Worm (Caenorhabditis elegans): ENCODE results near the gene pqn-71.

The pqn-71 gene

DNA sequence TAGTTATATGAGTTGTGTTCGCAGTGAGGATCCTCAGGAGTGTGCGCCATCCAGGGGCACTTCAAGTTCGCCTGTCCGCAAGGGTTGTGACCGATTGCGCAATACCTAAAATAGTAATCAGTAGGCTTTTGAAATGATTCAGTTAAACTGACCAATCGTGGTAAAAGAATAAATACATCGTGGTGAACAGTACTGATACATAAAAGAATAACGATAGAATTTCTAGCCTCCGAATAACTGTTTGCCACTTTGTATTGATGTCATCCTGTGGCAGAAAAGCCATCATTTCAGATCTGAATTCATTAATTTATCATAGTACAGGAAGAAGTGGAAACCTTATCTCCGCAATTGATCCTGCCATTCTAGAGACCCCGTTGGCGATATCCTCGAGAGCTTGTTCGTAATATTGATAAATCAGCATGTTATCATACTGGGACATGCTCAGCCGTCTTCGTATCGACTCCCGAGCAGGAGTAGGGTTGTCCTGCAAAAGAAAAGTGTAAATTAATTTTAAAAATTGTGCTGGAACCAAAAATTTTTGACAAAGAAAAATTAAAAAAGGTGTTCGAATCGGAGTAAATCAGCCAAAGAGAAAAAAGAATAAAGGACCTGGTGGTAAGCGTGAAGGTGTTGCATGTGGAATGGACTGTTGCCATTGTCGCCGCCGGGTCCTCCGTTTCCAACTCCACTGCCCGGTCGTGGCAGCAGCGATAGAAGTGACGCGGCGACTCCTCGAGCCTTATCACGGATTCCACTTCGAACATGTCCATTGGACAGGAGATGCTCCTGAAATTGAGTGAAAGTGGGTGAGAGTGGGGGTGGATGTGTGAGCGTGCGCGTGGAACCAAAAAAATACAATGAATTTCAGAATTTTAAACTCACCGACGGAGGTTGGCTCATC is 47.6 kb downstream of the pqn-71 start (continued):
- TF ChIP-seq mcd-1 (GFP tag; IDR thresholded peaks at IDR 0.05), result peak; percentile 38; the same call in 1 of the 2 replicates
- TF ChIP-seq F10E7.11 (tag; optimal IDR thresholded peaks at IDR 0.05), result peak; percentile 8
- peak; percentile 62 for TF ChIP-seq zfh-2 (GFP tag; conservative IDR thresholded peaks at IDR 0.05)
- TF ChIP-seq aptf-3 (GFP tag; IDR thresholded peaks at IDR 0.05), result no peak
- no peak for TF ChIP-seq B0035.1 (tag; optimal IDR thresholded peaks at IDR 0.05)
- TF ChIP-seq B0336.3 (GFP tag; IDR thresholded peaks at IDR 0.05), result peak; percentile 96
- no peak for TF ChIP-seq mes-4 (tag; optimal IDR thresholded peaks at IDR 0.05)
- no peak; the same call in 1 of the 2 replicates for TF ChIP-seq D2030.7 (GFP tag; IDR thresholded peaks at IDR 0.05)
- no peak for TF ChIP-seq snpc-3.4 (tag; optimal IDR thresholded peaks at IDR 0.05)
- no peak for TF ChIP-seq nfyb-1 (GFP tag; IDR thresholded peaks at IDR 0.05)
- TF ChIP-seq rcor-1 (GFP tag; IDR thresholded peaks at IDR 0.05), result peak; percentile 17; the same call in 1 of the 2 replicates
- no peak for TF ChIP-seq F22D6.2 (tag; optimal IDR thresholded peaks at IDR 0.05)
- TF ChIP-seq ceh-58 (GFP tag; IDR thresholded peaks at IDR 0.05), result 0 out of 2 replicates have a peak, but pooled peaks have one; percentile 27
- 0 out of 2 replicates have a peak, but pooled peaks have one; percentile 65 for TF ChIP-seq hlh-26 (GFP tag; conservative IDR thresholded peaks at IDR 0.05)
- TF ChIP-seq nhr-179 (tag; optimal IDR thresholded peaks at IDR 0.05), result no peak
- TF ChIP-seq egl-44 (GFP tag; IDR thresholded peaks at IDR 0.05), result no peak
- TF ChIP-seq T07F8.4 (tag; optimal IDR thresholded peaks at IDR 0.05), result no peak
- no peak for TF ChIP-seq bed-1 (GFP tag; IDR thresholded peaks at IDR 0.05)
- no peak for TF ChIP-seq egrh-3 (GFP tag; IDR thresholded peaks at IDR 0.05)
- no peak for TF ChIP-seq attf-3 (GFP tag; conservative IDR thresholded peaks at IDR 0.05)
- no peak for TF ChIP-seq akir-1 (GFP tag; optimal IDR thresholded peaks at IDR 0.05)
- 0 out of 2 replicates have a peak, but pooled peaks have one; percentile 41 for TF ChIP-seq F33H1.4 (GFP tag; IDR thresholded peaks at IDR 0.05)
- TF ChIP-seq F39B2.1 (GFP tag; IDR thresholded peaks at IDR 0.05), result no peak
- no peak for TF ChIP-seq atf-7 (tag; optimal IDR thresholded peaks at IDR 0.05)
- peak; percentile 39; the same call in 1 of the 2 replicates for TF ChIP-seq attf-6 (GFP tag; IDR thresholded peaks at IDR 0.05)
- TF ChIP-seq B0019.2 (GFP tag; conservative IDR thresholded peaks at IDR 0.05), result no peak
- no peak for TF ChIP-seq somi-1 (GFP tag; optimal IDR thresholded peaks at IDR 0.05)
- TF ChIP-seq cebp-2 (GFP tag; IDR thresholded peaks at IDR 0.05), result no peak
- TF ChIP-seq nfya-1 (tag; optimal IDR thresholded peaks at IDR 0.05; ENCODE audit: borderline replicate concordance, insufficient read depth), result no peak
- peak; percentile 50 for TF ChIP-seq ztf-18 (tag; optimal IDR thresholded peaks at IDR 0.05)
- TF ChIP-seq lin-40 (tag; optimal IDR thresholded peaks at IDR 0.05), result no peak
- no peak for TF ChIP-seq zim-3 (tag; optimal IDR thresholded peaks at IDR 0.05)
- TF ChIP-seq rpc-1 (optimal IDR thresholded peaks at IDR 0.05), result no peak
- no peak for TF ChIP-seq rpc-1 (tag; optimal IDR thresholded peaks at IDR 0.05)
- TF ChIP-seq B0261.1 (tag; optimal IDR thresholded peaks at IDR 0.05), result peak; percentile 18
- no peak for TF ChIP-seq T26A5.8 (tag; optimal IDR thresholded peaks at IDR 0.05)
- TF ChIP-seq lin-35 (GFP tag; optimal IDR thresholded peaks at IDR 0.05), result peak in 1 of 3 experiments; percentile 32
- TF ChIP-seq F55B11.4 (tag; optimal IDR thresholded peaks at IDR 0.05; ENCODE audit: borderline replicate concordance, insufficient read depth), result no peak
- no peak for TF ChIP-seq chd-7 (tag; optimal IDR thresholded peaks at IDR 0.05)
- TF ChIP-seq F37B4.10 (GFP tag; IDR thresholded peaks at IDR 0.05), result no peak
- no peak for TF ChIP-seq madf-10 (tag; optimal IDR thresholded peaks at IDR 0.05)
- TF ChIP-seq F49E8.2 (tag; optimal IDR thresholded peaks at IDR 0.05; ENCODE audit: insufficient read depth), result peak; percentile 84
- TF ChIP-seq pbrm-1 (GFP tag; IDR thresholded peaks at IDR 0.05), result peak; percentile 7; the same call in 1 of the 2 replicates
- TF ChIP-seq sea-2 (GFP tag; IDR thresholded peaks at IDR 0.05), result no peak
- TF ChIP-seq lag-1 (GFP tag; IDR thresholded peaks at IDR 0.05), result no peak
- no peak for TF ChIP-seq mel-28 (tag; optimal IDR thresholded peaks at IDR 0.05; ENCODE audit: borderline replicate concordance)
- peak; percentile 46 for TF ChIP-seq xnd-1 (tag; optimal IDR thresholded peaks at IDR 0.05)

All from whole organism, young adult.